Worm (Caenorhabditis elegans) whole organism, L2 larva: ENCODE measurements around the gene cpr-2.

Source experiments
- alr-1 ChIP-seq: fragments of 150-350 bp; optimal IDR thresholded peaks from 2 replicates; lab custom pipeline; 2014; ENCODE audit warnings: missing biosample characterization, missing genetic modification characterization
- aly-2 ChIP-seq: fragments of 150-350 bp; optimal IDR thresholded peaks from 2 replicates; lab custom pipeline; 2014; ENCODE audit warnings: missing biosample characterization, missing genetic modification characterization
- ceh-16 ChIP-seq: fragments of 150-350 bp; optimal IDR thresholded peaks from 2 replicates; lab custom pipeline; 2014; ENCODE audit warnings: missing biosample characterization, missing genetic modification characterization
- ceh-82 ChIP-seq: fragments of 150-350 bp; optimal IDR thresholded peaks from 2 replicates; lab custom pipeline; 2014; ENCODE audit warnings: missing biosample characterization, missing genetic modification characterization
- egl-27 ChIP-seq: sonication (generic microtip); optimal IDR thresholded peaks from 3 replicates; lab custom pipeline; 2017; ENCODE audit warnings: missing biosample characterization, missing genetic modification reagents, missing genetic modification characterization
- fos-1 ChIP-seq: fragments of 150-350 bp; optimal IDR thresholded peaks from 2 replicates; lab custom pipeline; 2014; ENCODE audit warnings: missing biosample characterization, missing genetic modification characterization
- mbf-1 ChIP-seq: sonication (generic microtip); optimal IDR thresholded peaks from 2 replicates; lab custom pipeline; 2017; ENCODE audit warnings: missing biosample characterization, missing genetic modification characterization
- mdl-1 ChIP-seq, 2 experiments: fragments of 150-350 bp in 1 of 2; sonication (generic microtip) in 1 of 2; optimal IDR thresholded peaks; 2 replicates each; lab custom pipeline; 2017; ENCODE audit warnings: missing biosample characterization in 2 of 2, missing genetic modification characterization in 2 of 2
- nhr-12 ChIP-seq: fragments of 150-350 bp; optimal IDR thresholded peaks from 2 replicates; lab custom pipeline; 2014; ENCODE audit warnings: missing biosample characterization, missing genetic modification characterization
- nhr-23 ChIP-seq: fragments of 150-350 bp; optimal IDR thresholded peaks from 2 replicates; lab custom pipeline; 2014; ENCODE audit warnings: missing biosample characterization, missing genetic modification reagents, missing genetic modification characterization
- nhr-25 ChIP-seq: fragments of 150-350 bp; sonication (generic microtip); optimal IDR thresholded peaks from 3 replicates; lab custom pipeline; 2014; ENCODE audit warnings: missing biosample characterization, missing genetic modification characterization
- skn-1 ChIP-seq: sonication (generic microtip); optimal IDR thresholded peaks from 2 replicates; lab custom pipeline; 2017; ENCODE audit warnings: missing biosample characterization, missing genetic modification characterization
- zag-1 ChIP-seq: fragments of 150-350 bp; optimal IDR thresholded peaks from 2 replicates; lab custom pipeline; 2014; ENCODE audit warnings: missing biosample characterization, missing genetic modification characterization
- ztf-4 ChIP-seq: fragments of 150-350 bp; optimal IDR thresholded peaks from 2 replicates; lab custom pipeline; 2014; ENCODE audit warnings: missing biosample characterization, missing genetic modification characterization

DNA sequence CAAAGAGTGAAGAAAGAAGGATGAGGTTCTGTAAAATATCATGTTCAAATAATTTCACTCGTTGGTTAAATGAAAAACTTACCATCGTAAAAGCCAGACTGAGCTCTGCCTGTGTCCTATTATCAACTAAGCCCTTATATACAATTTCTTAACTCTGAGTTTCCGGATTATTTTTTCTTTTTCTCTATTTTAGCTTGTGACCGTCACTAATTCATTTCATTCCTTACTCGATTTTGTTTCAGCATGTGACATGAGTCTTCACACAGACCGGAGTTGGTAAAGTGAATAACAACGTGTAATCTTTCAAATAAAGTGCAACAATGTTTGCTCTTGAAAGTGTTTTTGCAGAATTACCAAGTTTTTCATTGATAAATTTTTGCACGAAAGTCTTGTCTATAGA lies at the start of gene cpr-2:
- TF ChIP-seq skn-1 (tag; lab: Kevin White, UChicago) (no peak), nhr-25 (tag; lab: Kevin White, UChicago) (no peak), ceh-16 (tag; lab: Kevin White, UChicago) (no peak), ztf-4 (tag; lab: Kevin White, UChicago) (no peak), egl-27 (tag; lab: Kevin White, UChicago) (no peak), ceh-82 (tag; lab: Kevin White, UChicago) (no peak), mbf-1 (tag; lab: Kevin White, UChicago) (no peak), zag-1 (tag; lab: Kevin White, UChicago) (no peak), fos-1 (tag; lab: Kevin White, UChicago) (no peak), nhr-23 (tag; lab: Kevin White, UChicago) (no peak), aly-2 (tag; lab: Kevin White, UChicago) (no peak), nhr-12 (tag; lab: Kevin White, UChicago) (no peak), alr-1 (tag; lab: Kevin White, UChicago) (no peak), mdl-1 (tag; optimal IDR thresholded peaks at IDR 0.05; lab: Kevin White, UChicago) (no peak)
